Worm (Caenorhabditis elegans) whole organism, L3 larva: ENCODE results near the gene C29F9.12.

ENCODE experiments used
- R02D3.7 ChIP-seq: fragments of 150-350 bp; optimal IDR thresholded peaks from 2 replicates; lab custom pipeline; 2014; ENCODE audit warnings: missing biosample characterization, missing genetic modification characterization
- ZK546.5 ChIP-seq: sonication (generic microtip); optimal IDR thresholded peaks from 2 replicates; lab custom pipeline; 2017; ENCODE audit warnings: missing biosample characterization, missing genetic modification characterization
- aly-2 ChIP-seq: fragments of 150-350 bp; optimal IDR thresholded peaks from 2 replicates; lab custom pipeline; 2014; ENCODE audit warnings: missing biosample characterization, missing genetic modification characterization
- ama-1 ChIP-seq: fragments of 150-350 bp; optimal IDR thresholded peaks from 2 replicates; lab custom pipeline; 2018
- ceh-28 ChIP-seq: fragments of 150-350 bp; optimal IDR thresholded peaks from 2 replicates; lab custom pipeline; 2014; ENCODE audit warnings: missing biosample characterization, missing genetic modification reagents, missing genetic modification characterization
- ceh-82 ChIP-seq: fragments of 150-350 bp; optimal IDR thresholded peaks from 2 replicates; lab custom pipeline; 2014; ENCODE audit warnings: missing biosample characterization, missing genetic modification characterization
- ceh-9 ChIP-seq: sonication (generic microtip); optimal IDR thresholded peaks from 2 replicates; lab custom pipeline; 2018; ENCODE audit warnings: missing biosample characterization, missing genetic modification characterization
- daf-12 ChIP-seq: fragments of 150-350 bp; optimal IDR thresholded peaks from 2 replicates; lab custom pipeline; 2014; ENCODE audit warnings: missing biosample characterization, missing genetic modification reagents, missing genetic modification characterization
- egl-27 ChIP-seq: sonication (generic microtip); optimal IDR thresholded peaks from 4 replicates; lab custom pipeline; 2017; ENCODE audit warnings: missing biosample characterization, missing genetic modification reagents, missing genetic modification characterization
- egl-5 ChIP-seq: fragments of 150-350 bp; optimal IDR thresholded peaks from 2 replicates; lab custom pipeline; 2017; ENCODE audit warnings: missing biosample characterization, missing genetic modification reagents, missing genetic modification characterization, inconsistent platforms
- elt-1 ChIP-seq: fragments of 150-350 bp; optimal IDR thresholded peaks from 2 replicates; lab custom pipeline; 2014; ENCODE audit warnings: missing biosample characterization, missing genetic modification characterization
- elt-2 ChIP-seq: sonication (generic microtip); optimal IDR thresholded peaks from 2 replicates; lab custom pipeline; 2016; ENCODE audit warnings: missing genetic modification reagents, mild to moderate bottlenecking, missing genetic modification characterization, missing compliant biosample characterization
- elt-3 ChIP-seq, 3 experiments: fragments of 150-350 bp in 1 of 3; sonication (generic microtip) in 2 of 3; optimal IDR thresholded peaks; 2 replicates in 2 of 3; 4 replicates in 1 of 3; lab custom pipeline; 2014 to 2017; ENCODE audit warnings: missing biosample characterization in 3 of 3, missing genetic modification characterization in 3 of 3
- fkh-10 ChIP-seq: sonication (generic microtip); optimal IDR thresholded peaks from 2 replicates; lab custom pipeline; 2017; ENCODE audit warnings: missing biosample characterization, missing genetic modification reagents, missing genetic modification characterization
- fkh-2 ChIP-seq: fragments of 150-350 bp; optimal IDR thresholded peaks from 2 replicates; lab custom pipeline; 2014; ENCODE audit warnings: missing biosample characterization, missing genetic modification reagents, missing genetic modification characterization
- fos-1 ChIP-seq: fragments of 150-350 bp; optimal IDR thresholded peaks from 2 replicates; lab custom pipeline; 2014; ENCODE audit warnings: missing biosample characterization, missing genetic modification characterization
- hmg-11 ChIP-seq: sonication (generic microtip); optimal IDR thresholded peaks from 2 replicates; lab custom pipeline; 2016; ENCODE audit warnings: missing genetic modification characterization, missing compliant biosample characterization
- lin-15B ChIP-seq: fragments of 150-350 bp; optimal IDR thresholded peaks from 2 replicates; lab custom pipeline; 2014; ENCODE audit warnings: missing biosample characterization, missing genetic modification characterization
- lin-39 ChIP-seq: fragments of 150-350 bp; optimal IDR thresholded peaks from 2 replicates; lab custom pipeline; 2018; ENCODE audit warnings: missing biosample characterization, missing genetic modification reagents, missing genetic modification characterization
- mdl-1 ChIP-seq: fragments of 150-350 bp; optimal IDR thresholded peaks from 2 replicates; lab custom pipeline; 2014; ENCODE audit warnings: missing biosample characterization, missing genetic modification characterization
- mml-1 ChIP-seq: fragments of 150-350 bp; sonication (generic microtip); optimal IDR thresholded peaks from 3 replicates; lab custom pipeline; 2014; ENCODE audit warnings: missing biosample characterization, missing genetic modification characterization
- nfya-1 ChIP-seq: sonication (generic microtip); optimal IDR thresholded peaks from 2 replicates; lab custom pipeline; 2017; ENCODE audit warnings: missing genetic modification characterization, mild to moderate bottlenecking, missing compliant biosample characterization, antibody characterized with exemption, moderate library complexity; ENCODE audit not compliant: insufficient read depth
- nhr-11 ChIP-seq: fragments of 150-350 bp; optimal IDR thresholded peaks from 2 replicates; lab custom pipeline; 2014; ENCODE audit warnings: missing biosample characterization, missing genetic modification characterization
- nhr-12 ChIP-seq: fragments of 150-350 bp; optimal IDR thresholded peaks from 2 replicates; lab custom pipeline; 2014; ENCODE audit warnings: missing biosample characterization, missing genetic modification characterization
- nhr-23 ChIP-seq: fragments of 150-350 bp; optimal IDR thresholded peaks from 2 replicates; lab custom pipeline; 2014; ENCODE audit warnings: missing biosample characterization, missing genetic modification reagents, missing genetic modification characterization
- nhr-237 ChIP-seq: fragments of 150-350 bp; optimal IDR thresholded peaks from 2 replicates; lab custom pipeline; 2014; ENCODE audit warnings: missing biosample characterization, missing genetic modification characterization
- nhr-43 ChIP-seq: sonication (generic microtip); optimal IDR thresholded peaks from 2 replicates; lab custom pipeline; 2016; ENCODE audit warnings: mild to moderate bottlenecking, missing genetic modification characterization, missing compliant biosample characterization; ENCODE audit not compliant: poor library complexity, severe bottlenecking
- nhr-67 ChIP-seq: fragments of 150-350 bp; optimal IDR thresholded peaks from 2 replicates; lab custom pipeline; 2014; ENCODE audit warnings: missing biosample characterization, missing genetic modification characterization
- pha-4 ChIP-seq: fragments of 150-350 bp; optimal IDR thresholded peaks from 2 replicates; lab custom pipeline; 2014; ENCODE audit warnings: missing biosample characterization, missing genetic modification reagents, missing genetic modification characterization
- pqm-1 ChIP-seq: fragments of 150-350 bp; optimal IDR thresholded peaks from 2 replicates; lab custom pipeline; 2017; ENCODE audit warnings: missing biosample characterization, missing genetic modification characterization, inconsistent platforms
- skn-1 ChIP-seq: fragments of 150-350 bp; optimal IDR thresholded peaks from 2 replicates; lab custom pipeline; 2014; ENCODE audit warnings: missing biosample characterization, missing genetic modification characterization
- snpc-4 ChIP-seq: fragments of 150-350 bp; optimal IDR thresholded peaks from 2 replicates; lab custom pipeline; 2014; ENCODE audit warnings: missing biosample characterization, missing genetic modification characterization
- tbx-2 ChIP-seq: sonication (generic microtip); optimal IDR thresholded peaks from 2 replicates; lab custom pipeline; 2016; ENCODE audit warnings: mild to moderate bottlenecking, missing genetic modification characterization, missing compliant biosample characterization
- unc-39 ChIP-seq: sonication (generic microtip); optimal IDR thresholded peaks from 4 replicates; lab custom pipeline; 2017; ENCODE audit warnings: missing biosample characterization, missing genetic modification characterization
- unc-62 ChIP-seq: fragments of 150-350 bp; sonication (generic microtip); optimal IDR thresholded peaks from 4 replicates; lab custom pipeline; 2014; ENCODE audit warnings: missing biosample characterization, missing genetic modification reagents, missing genetic modification characterization
- zag-1 ChIP-seq: fragments of 150-350 bp; optimal IDR thresholded peaks from 2 replicates; lab custom pipeline; 2014; ENCODE audit warnings: missing biosample characterization, missing genetic modification characterization
- ztf-11 ChIP-seq: fragments of 150-350 bp; optimal IDR thresholded peaks from 2 replicates; lab custom pipeline; 2014; ENCODE audit warnings: missing biosample characterization, missing genetic modification characterization
- ztf-4 ChIP-seq: fragments of 150-350 bp; optimal IDR thresholded peaks from 2 replicates; lab custom pipeline; 2014; ENCODE audit warnings: missing biosample characterization, missing genetic modification characterization

C29F9.12 gene

ce11 chrIII:149132-149531, 27.3 kb upstream of the C29F9.12 start:
- TF ChIP-seq elt-2 (tag; lab: Kevin White, UChicago) = no peak
- TF ChIP-seq nfya-1 (tag; lab: Kevin White, UChicago) = no peak
- no peak for TF ChIP-seq lin-39 (tag; lab: Kevin White, UChicago)
- TF ChIP-seq aly-2 = no peak
- no peak for TF ChIP-seq snpc-4 (tag; lab: Kevin White, UChicago)
- TF ChIP-seq daf-12 (tag; lab: Kevin White, UChicago) = no peak
- TF ChIP-seq ama-1 (lab: Kevin White, UChicago) = no peak
- TF ChIP-seq ceh-9 (tag; lab: Kevin White, UChicago) = no peak
- no peak for TF ChIP-seq nhr-43 (tag; lab: Kevin White, UChicago)
- no peak for TF ChIP-seq pha-4
- no peak for TF ChIP-seq ztf-11 (tag; lab: Kevin White, UChicago)
- no peak for TF ChIP-seq unc-39 (tag; lab: Kevin White, UChicago)
- TF ChIP-seq nhr-237 (tag; lab: Kevin White, UChicago) = no peak
- no peak for TF ChIP-seq nhr-12
- no peak for TF ChIP-seq ceh-82 (tag; lab: Kevin White, UChicago)
- TF ChIP-seq egl-27 (tag; lab: Kevin White, UChicago) = no peak
- TF ChIP-seq elt-1 (tag; lab: Kevin White, UChicago) = no peak
- TF ChIP-seq skn-1 = no peak
- TF ChIP-seq zag-1 (tag; lab: Kevin White, UChicago) = no peak

ce11 chrIII:147570-148076, 25.8 kb upstream of the C29F9.12 start, which contains the start of gene sqst-5:
TSS of gene sqst-5 (minus strand) at chrIII:147620.
- TF ChIP-seq pqm-1 (tag; lab: Kevin White, UChicago) (peak; percentile 59), lin-15B (tag; lab: Kevin White, UChicago) (no peak), elt-2 (tag; lab: Kevin White, UChicago) (peak; percentile 76)

- TF ChIP-seq unc-62 (GFP tag; lab: Kevin White, UChicago) = no peak
- no peak for TF ChIP-seq nhr-67 (tag; lab: Kevin White, UChicago)
- no peak for TF ChIP-seq egl-27 (tag; lab: Kevin White, UChicago)
- TF ChIP-seq mml-1 (tag; lab: Kevin White, UChicago) = no peak
- no peak for TF ChIP-seq mdl-1 (tag; lab: Kevin White, UChicago)
Observed at ce11 chrIII:146369-146768, 24.5 kb upstream of the C29F9.12 start, which contains the start of gene fbxb-84. TSS of gene fbxb-84 (minus strand) at chrIII:146469.

- no peak for TF ChIP-seq ZK546.5
- no peak for TF ChIP-seq nhr-11
- TF ChIP-seq fos-1 = no peak
- no peak for TF ChIP-seq ztf-4
- no peak for TF ChIP-seq fkh-10 (GFP tag; lab: Kevin White, UChicago)
- no peak for TF ChIP-seq R02D3.7
- no peak for TF ChIP-seq elt-3 (tag; optimal IDR thresholded peaks at IDR 0.05; lab: Kevin White, UChicago)
- no peak for TF ChIP-seq fkh-2
- no peak for TF ChIP-seq mml-1 (tag; lab: Kevin White, UChicago)
- no peak for TF ChIP-seq elt-1 (tag; lab: Kevin White, UChicago)
- no peak for TF ChIP-seq tbx-2 (tag; lab: Kevin White, UChicago)
- TF ChIP-seq, all 47 proteins: peak for 0
Observed at ce11 chrIII:145078-145477, 23.2 kb upstream of the C29F9.12 start, which contains the start of the genes T17A3.12 and fbxb-83. TSS of gene T17A3.12 (minus strand) at chrIII:145178. TSS of gene fbxb-83 (minus strand) at chrIII:145211.

- TF ChIP-seq egl-5 (tag; lab: Kevin White, UChicago) (no peak), ztf-4 (no peak), nhr-12 (no peak), nhr-11 (no peak), hmg-11 (tag; lab: Kevin White, UChicago) (no peak), R02D3.7 (no peak), ceh-28 (tag; lab: Kevin White, UChicago) (no peak), nhr-23 (tag; lab: Kevin White, UChicago) (no peak)
Observed at ce11 chrIII:143121-143520, 21.3 kb upstream of the C29F9.12 start, which contains the start of gene fbxb-82. TSS of gene fbxb-82 (minus strand) at chrIII:143221.
